Worm (Caenorhabditis elegans) whole organism, L4 larva: Measurements from ENCODE around the gene C36C9.11.
A peak's percentile ranks its signal among the peaks of the same experiment; 100 is the strongest.

Experiments used
- F26F4.8 ChIP-seq: fragments of 200-800 bp; sonication (Bioruptor generic); conservative IDR thresholded peaks from 2 replicates; pipeline ENCODE4 v1.3.6; 2022; ENCODE audit warnings: missing genetic modification characterization, missing compliant biosample characterization
- F49E8.2 ChIP-seq: sonication (generic microtip); optimal IDR thresholded peaks from 2 replicates; lab custom pipeline; 2016; ENCODE audit warnings: missing compliant biosample characterization, mild to moderate bottlenecking, missing genetic modification characterization, borderline replicate concordance
- Y105C5A.15 ChIP-seq: fragments of 200-800 bp; sonication (Bioruptor generic); IDR thresholded peaks from 2 replicates; pipeline ENCODE4 v1.3.6; 2022; ENCODE audit warnings: missing genetic modification characterization, missing compliant biosample characterization
- Y5F2A.4 ChIP-seq: fragments of 200-800 bp; sonication (Bioruptor generic); optimal IDR thresholded peaks from 2 replicates; lab custom pipeline; 2018; ENCODE audit warnings: mild to moderate bottlenecking, missing genetic modification characterization, missing compliant biosample characterization
- ZK337.2 ChIP-seq: fragments of 200-800 bp; sonication (Bioruptor generic); IDR thresholded peaks from 2 replicates; pipeline ENCODE4 v1.3.6; 2022; ENCODE audit warnings: missing genetic modification reagents, missing genetic modification characterization, missing compliant biosample characterization
- aha-1 ChIP-seq: fragments of 150-350 bp; peaks from one replicate; lab custom pipeline; 2014; ENCODE audit warnings: missing biosample characterization, missing genetic modification characterization
- ama-1 ChIP-seq: fragments of 150-350 bp; optimal IDR thresholded peaks from 2 replicates; lab custom pipeline; 2014; ENCODE audit warnings: inconsistent platforms, mixed read lengths
- attf-4 ChIP-seq: sonication (generic microtip); optimal IDR thresholded peaks from 3 replicates; lab custom pipeline; 2017; ENCODE audit warnings: missing biosample characterization, missing genetic modification characterization
- ceh-28 ChIP-seq: fragments of 150-350 bp; optimal IDR thresholded peaks from 2 replicates; lab custom pipeline; 2014; ENCODE audit warnings: missing biosample characterization, missing genetic modification reagents, missing genetic modification characterization
- ceh-32 ChIP-seq: sonication (generic microtip); optimal IDR thresholded peaks from 2 replicates; lab custom pipeline; 2016; ENCODE audit warnings: mild to moderate bottlenecking, missing genetic modification characterization, missing compliant biosample characterization; ENCODE audit not compliant: poor library complexity
- ctbp-1 ChIP-seq: fragments of 200-800 bp; sonication (Bioruptor generic); IDR thresholded peaks from 2 replicates; pipeline ENCODE4 v1.3.6; 2022; ENCODE audit warnings: missing genetic modification reagents, missing genetic modification characterization, missing compliant biosample characterization
- daf-12 ChIP-seq: fragments of 150-350 bp; optimal IDR thresholded peaks from 2 replicates; lab custom pipeline; 2014; ENCODE audit warnings: missing biosample characterization, missing genetic modification reagents, missing genetic modification characterization
- daf-16 ChIP-seq, 3 experiments: sonication (generic microtip); optimal IDR thresholded peaks; 2 replicates each; lab custom pipeline; 2016 to 2017; ENCODE audit warnings: missing genetic modification characterization in 3 of 3, missing genetic modification reagents in 3 of 3, mild to moderate bottlenecking in 2 of 3, missing compliant biosample characterization in 2 of 3, missing biosample characterization in 1 of 3, moderate library complexity in 1 of 3
- daf-19 ChIP-seq: fragments of 200-800 bp; sonication (Bioruptor generic); conservative IDR thresholded peaks from 2 replicates; pipeline ENCODE4 v1.3.6; 2022; ENCODE audit warnings: missing genetic modification characterization, missing compliant biosample characterization
- dmd-8 ChIP-seq: fragments of 200-800 bp; sonication (Bioruptor generic); IDR thresholded peaks from 2 replicates; pipeline ENCODE4 v1.3.6; 2022; ENCODE audit warnings: missing genetic modification characterization, missing compliant biosample characterization
- dve-1 ChIP-seq: sonication (generic microtip); optimal IDR thresholded peaks from 2 replicates; lab custom pipeline; 2017; ENCODE audit warnings: antibody characterized with exemption, mild to moderate bottlenecking, missing genetic modification characterization, missing compliant biosample characterization; ENCODE audit not compliant: insufficient read depth
- egl-43 ChIP-seq: fragments of 200-800 bp; sonication (Bioruptor generic); IDR thresholded peaks from 2 replicates; pipeline ENCODE4 v1.3.6; 2022; ENCODE audit warnings: missing genetic modification reagents, missing genetic modification characterization, missing compliant biosample characterization
- fkh-10 ChIP-seq: fragments of 150-350 bp; optimal IDR thresholded peaks from 2 replicates; lab custom pipeline; 2014; ENCODE audit warnings: missing biosample characterization, missing genetic modification reagents, missing genetic modification characterization
- fos-1 ChIP-seq: fragments of 150-350 bp; optimal IDR thresholded peaks from 2 replicates; lab custom pipeline; 2014; ENCODE audit warnings: missing biosample characterization, missing genetic modification characterization
- hlh-30 ChIP-seq: sonication (generic microtip); optimal IDR thresholded peaks from 2 replicates; lab custom pipeline; 2017; ENCODE audit warnings: antibody characterized with exemption, mild to moderate bottlenecking, missing genetic modification characterization, missing compliant biosample characterization; ENCODE audit not compliant: insufficient read depth
- jun-1 ChIP-seq: fragments of 150-350 bp; optimal IDR thresholded peaks from 2 replicates; lab custom pipeline; 2014; ENCODE audit warnings: missing biosample characterization, missing genetic modification reagents, missing genetic modification characterization
- lin-15B ChIP-seq: fragments of 150-350 bp; sonication (generic microtip); optimal IDR thresholded peaks from 3 replicates; lab custom pipeline; 2014; ENCODE audit warnings: missing biosample characterization, missing genetic modification characterization
- lin-29 ChIP-seq: fragments of 200-800 bp; sonication (Bioruptor generic); IDR thresholded peaks from 2 replicates; pipeline ENCODE4 v1.3.6; 2022; ENCODE audit warnings: missing genetic modification reagents, missing genetic modification characterization, missing compliant biosample characterization
- madf-5 ChIP-seq, 2 experiments: fragments of 200-800 bp; sonication (Bioruptor generic); IDR thresholded peaks; 2 replicates each; pipeline ENCODE4 v1.3.6; 2022; ENCODE audit warnings: missing compliant biosample characterization in 2 of 2, missing genetic modification characterization in 2 of 2
- madf-9 ChIP-seq: fragments of 200-800 bp; sonication (Bioruptor generic); conservative IDR thresholded peaks from 2 replicates; pipeline ENCODE4 v1.3.6; 2022; ENCODE audit warnings: missing genetic modification reagents, missing genetic modification characterization, missing compliant biosample characterization
- mdt-29 ChIP-seq: fragments of 200-800 bp; sonication (Bioruptor generic); IDR thresholded peaks from 2 replicates; pipeline ENCODE4 v1.3.6; 2022; ENCODE audit warnings: missing genetic modification reagents, missing genetic modification characterization, missing compliant biosample characterization
- mep-1 ChIP-seq: fragments of 150-350 bp; sonication (generic microtip); optimal IDR thresholded peaks from 3 replicates; lab custom pipeline; 2014; ENCODE audit warnings: missing biosample characterization, missing genetic modification characterization
- nhr-11 ChIP-seq: fragments of 150-350 bp; optimal IDR thresholded peaks from 2 replicates; lab custom pipeline; 2014; ENCODE audit warnings: missing biosample characterization, missing genetic modification characterization
- nhr-76 ChIP-seq: fragments of 150-350 bp; optimal IDR thresholded peaks from 2 replicates; lab custom pipeline; 2014; ENCODE audit warnings: missing biosample characterization, missing genetic modification characterization
- pqm-1 ChIP-seq: sonication (generic microtip); optimal IDR thresholded peaks from 2 replicates; lab custom pipeline; 2017; ENCODE audit warnings: missing biosample characterization, missing genetic modification characterization
- saeg-2 ChIP-seq: fragments of 200-800 bp; sonication (Bioruptor generic); IDR thresholded peaks from 2 replicates; pipeline ENCODE4 v1.3.6; 2022; ENCODE audit warnings: missing genetic modification reagents, missing genetic modification characterization, missing compliant biosample characterization
- set-16 ChIP-seq: fragments of 200-800 bp; sonication (Bioruptor generic); IDR thresholded peaks from 2 replicates; pipeline ENCODE4 v1.3.6; 2022; ENCODE audit warnings: missing genetic modification reagents, missing genetic modification characterization, missing compliant biosample characterization
- spr-1 ChIP-seq: sonication (generic microtip); optimal IDR thresholded peaks from 2 replicates; lab custom pipeline; 2016; ENCODE audit warnings: mild to moderate bottlenecking, missing genetic modification characterization, missing compliant biosample characterization
- tra-1 ChIP-seq: fragments of 200-800 bp; sonication (Bioruptor generic); IDR thresholded peaks from 2 replicates; pipeline ENCODE4 v1.3.6; 2022; ENCODE audit warnings: missing genetic modification reagents, missing genetic modification characterization, missing compliant biosample characterization
- unc-39 ChIP-seq: sonication (generic microtip); optimal IDR thresholded peaks from 2 replicates; lab custom pipeline; 2017; ENCODE audit warnings: missing biosample characterization, missing genetic modification characterization
- unc-62 ChIP-seq, 3 experiments: fragments of 150-350 bp in 1 of 3; sonication (generic microtip); optimal IDR thresholded peaks in 2 of 3; peaks in 1 of 3; 1 replicate in 1 of 3; 2 replicates in 2 of 3; lab custom pipeline; 2014 to 2017; ENCODE audit warnings: missing biosample characterization in 3 of 3, missing genetic modification characterization in 3 of 3, missing genetic modification reagents in 3 of 3, missing genotype in 1 of 3
- ztf-11 ChIP-seq: fragments of 150-350 bp; optimal IDR thresholded peaks from 2 replicates; lab custom pipeline; 2014; ENCODE audit warnings: missing biosample characterization, missing genetic modification characterization
- ztf-7 ChIP-seq: fragments of 150-350 bp; optimal IDR thresholded peaks from 2 replicates; lab custom pipeline; 2014; ENCODE audit warnings: missing biosample characterization, missing genetic modification characterization

C36C9.11 gene

DNA sequence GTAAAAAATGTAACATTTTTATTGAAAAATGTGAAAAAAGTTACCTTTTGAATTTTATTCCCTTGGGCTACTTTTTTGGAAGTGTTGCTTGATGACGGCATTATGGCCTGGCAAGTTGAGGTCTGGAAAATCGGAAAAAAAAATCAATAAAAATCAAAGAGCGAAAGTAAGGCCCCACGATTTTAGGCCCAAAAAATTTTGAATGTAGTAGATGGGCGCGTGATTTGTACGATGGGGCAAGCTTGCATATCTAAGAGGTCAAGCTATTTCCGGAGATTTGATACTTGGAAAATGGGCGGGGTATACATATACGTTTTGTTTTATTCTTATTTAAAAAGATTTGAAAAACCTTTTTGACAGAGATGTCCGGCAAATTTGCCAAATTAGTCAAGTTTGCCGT lies 19.4 kb downstream of the C36C9.11 start, which contains the start of gene F07G6.5:
F07G6.5 (minus strand) TSS at position 101 of the 400 bp plus-strand sequence.
- TF ChIP-seq nhr-76 (tag; lab: Kevin White, UChicago): no peak
- no peak for TF ChIP-seq tra-1 (GFP tag; lab: Robert Waterston, UW)

ce11 chrX:1707270-1707669 lies 20.1 kb downstream of the C36C9.11 start:
- TF ChIP-seq F26F4.8 (GFP tag; lab: Robert Waterston, UW): 0 out of 2 replicates have a peak, but pooled peaks have one; percentile 21

DNA sequence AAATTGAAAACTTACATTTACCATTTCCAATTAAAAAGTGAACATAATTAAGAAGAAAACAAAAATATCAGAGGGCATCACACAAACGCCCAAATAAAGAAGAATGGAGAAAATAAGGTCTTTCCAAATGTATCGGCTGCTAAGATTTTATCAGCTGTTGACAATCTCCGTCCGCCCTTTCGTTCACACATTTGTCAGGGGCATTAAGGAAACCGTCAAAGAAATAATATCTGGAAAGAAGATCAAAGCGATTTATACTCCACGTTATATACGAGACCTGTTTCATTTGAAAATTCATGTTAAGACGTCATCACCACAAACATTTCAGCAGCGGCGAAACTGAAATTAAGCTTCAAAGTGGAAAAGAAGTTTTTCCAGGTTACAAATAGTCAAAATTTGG lies 25.4 kb downstream of the C36C9.11 start, which contains the start of gene fbxa-52:
fbxa-52 (minus strand) TSS at position 101 of the 400 bp plus-strand sequence.
- TF ChIP-seq F49E8.2 (tag; lab: Kevin White, UChicago) (no peak), unc-62 (GFP tag; optimal IDR thresholded peaks at IDR 0.05 in 1 of 2; lab: Kevin White, UChicago) (peak in 1 of 2 experiments; percentile 28), unc-62 (tag; optimal IDR thresholded peaks at IDR 0.05; lab: Kevin White, UChicago) (no peak), aha-1 (peak; percentile 48)
- TF ChIP-seq, all 104 proteins: peak for 2

DNA sequence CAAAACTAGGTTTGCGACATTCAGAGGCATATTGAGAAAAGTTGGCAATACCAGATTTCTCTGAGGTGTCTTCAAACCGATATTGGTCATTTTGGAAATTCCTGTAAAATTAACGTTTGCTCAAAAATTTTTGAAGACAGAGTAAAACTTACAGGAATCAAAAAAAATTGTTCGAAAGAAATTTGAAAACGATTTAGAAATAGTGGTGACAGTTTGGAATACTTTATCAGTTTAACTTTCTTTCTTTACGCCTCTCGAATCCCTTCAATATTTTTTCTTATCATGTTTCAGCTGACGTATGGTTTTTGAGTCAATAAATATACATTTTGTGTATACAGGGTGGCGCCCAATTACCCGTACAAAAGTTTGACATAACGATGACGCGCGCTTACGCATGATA lies 31.3 kb downstream of the C36C9.11 start, which contains the start of gene fbxa-53:
fbxa-53 (minus strand) TSS at position 101 of the 400 bp plus-strand sequence.
- TF ChIP-seq nhr-11 (tag; lab: Kevin White, UChicago) (no peak), daf-16 (GFP tag; optimal IDR thresholded peaks at IDR 0.05; lab: Kevin White, UChicago) (no peak), daf-16 (tag; optimal IDR thresholded peaks at IDR 0.05; lab: Kevin White, UChicago) (peak; percentile 25), pqm-1 (tag; lab: Kevin White, UChicago) (peak; percentile 17)

DNA sequence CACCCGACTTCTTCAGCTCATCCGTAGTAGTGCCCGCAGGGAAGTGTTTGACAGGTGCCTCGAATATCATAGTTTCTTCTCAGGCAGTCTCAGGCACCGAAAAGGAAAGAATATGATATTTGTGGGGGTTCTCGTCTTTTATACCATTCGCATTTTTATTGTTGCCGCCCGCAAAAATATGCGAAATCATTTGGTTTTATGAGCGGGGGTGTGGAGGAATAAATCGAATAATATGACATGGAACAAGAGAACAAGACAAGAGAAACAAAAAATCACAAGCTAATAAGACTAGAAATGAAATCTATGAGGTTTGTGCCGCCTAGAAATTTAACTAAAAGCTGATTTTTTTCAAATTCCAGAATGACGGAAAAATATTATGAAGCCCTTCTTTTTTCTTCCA lies 33.2 kb downstream of the C36C9.11 start, which contains the start of gene F07G6.8:
F07G6.8 (minus strand) TSS at position 101 of the 400 bp plus-strand sequence.
- TF ChIP-seq set-16 (GFP tag; lab: Robert Waterston, UW) (no peak), fos-1 (tag; lab: Kevin White, UChicago) (no peak), nhr-76 (tag; lab: Kevin White, UChicago) (no peak), daf-19 (GFP tag; lab: Robert Waterston, UW) (no peak), ztf-11 (tag; lab: Kevin White, UChicago) (no peak), pqm-1 (tag; lab: Kevin White, UChicago) (no peak), Y5F2A.4 (GFP tag; lab: Kevin White, UChicago) (no peak), fkh-10 (GFP tag; lab: Kevin White, UChicago) (no peak), ZK337.2 (GFP tag; lab: Robert Waterston, UW) (no peak), dve-1 (tag; lab: Kevin White, UChicago) (no peak), egl-43 (GFP tag; lab: Robert Waterston, UW) (no peak), Y105C5A.15 (GFP tag; lab: Robert Waterston, UW) (no peak), lin-29 (GFP tag; lab: Robert Waterston, UW) (no peak), saeg-2 (GFP tag; lab: Robert Waterston, UW) (no peak), jun-1 (no peak)
- TF ChIP-seq, all 104 proteins: peak for 0

DNA sequence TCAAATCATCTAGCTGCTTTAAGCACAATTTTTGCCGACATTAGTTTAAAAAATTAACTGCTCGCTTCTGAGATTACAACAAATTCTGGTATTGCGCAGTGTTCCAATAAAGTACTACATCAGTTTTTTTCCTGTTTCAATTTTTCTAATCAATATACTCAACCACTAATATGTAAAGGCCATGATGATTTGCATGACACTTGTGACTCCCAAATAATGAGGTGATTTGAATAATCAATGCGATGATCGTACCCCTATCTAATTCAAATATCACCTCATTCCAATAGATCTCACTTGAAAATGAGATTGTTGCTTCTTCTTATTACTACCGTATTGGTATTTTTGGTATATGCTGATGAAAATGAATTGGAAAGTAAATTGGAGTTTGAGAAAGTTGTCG lies 39.9 kb downstream of the C36C9.11 start, which contains the start of gene F07G6.2:
F07G6.2 (plus strand) TSS at position 301 of the 400 bp plus-strand sequence.
- TF ChIP-seq ztf-7 (tag; lab: Kevin White, UChicago): no peak
- no peak for TF ChIP-seq daf-12 (tag; lab: Kevin White, UChicago)
- TF ChIP-seq unc-39 (tag; lab: Kevin White, UChicago): no peak
- no peak for TF ChIP-seq lin-15B (tag; lab: Kevin White, UChicago)
- no peak for TF ChIP-seq ama-1 (lab: Kevin White, UChicago)
- TF ChIP-seq madf-9 (GFP tag; lab: Robert Waterston, UW): no peak
- TF ChIP-seq ceh-32 (tag; lab: Kevin White, UChicago): no peak
- TF ChIP-seq hlh-30 (tag; lab: Kevin White, UChicago): no peak
- no peak for TF ChIP-seq ceh-28 (tag; lab: Kevin White, UChicago)
- TF ChIP-seq spr-1 (tag; lab: Kevin White, UChicago): no peak
- TF ChIP-seq attf-4 (tag; lab: Kevin White, UChicago): no peak
- no peak for TF ChIP-seq dve-1 (tag; lab: Kevin White, UChicago)
- TF ChIP-seq dmd-8 (GFP tag; lab: Robert Waterston, UW): no peak
- TF ChIP-seq ctbp-1 (GFP tag; lab: Robert Waterston, UW): no peak
- TF ChIP-seq ztf-11 (tag; lab: Kevin White, UChicago): no peak
- TF ChIP-seq mep-1 (tag; lab: Kevin White, UChicago): no peak
- no peak for TF ChIP-seq mdt-29
- no peak for TF ChIP-seq nhr-76 (tag; lab: Kevin White, UChicago)
- TF ChIP-seq madf-5 (GFP tag; IDR thresholded peaks at IDR 0.05; lab: Robert Waterston, UW): no peak
